Worm (Caenorhabditis elegans) whole organism, L4 larva: Measurements from ENCODE around the gene F49H12.3.
A peak's percentile ranks its signal among the peaks of the same experiment; 100 is the strongest.

Source experiments
- F37D6.2 ChIP-seq: sonication (generic microtip); optimal IDR thresholded peaks from 2 replicates; lab custom pipeline; 2016; ENCODE audit warnings: mild to moderate bottlenecking, missing genetic modification characterization, missing compliant biosample characterization
- F44E2.7 ChIP-seq: fragments of 200-800 bp; sonication (Bioruptor generic); IDR thresholded peaks from 2 replicates; pipeline ENCODE4 v2.1.2; 2022; ENCODE audit warnings: missing genetic modification characterization, missing compliant biosample characterization
- R02D3.7 ChIP-seq: fragments of 150-350 bp; sonication (generic microtip); optimal IDR thresholded peaks from 3 replicates; lab custom pipeline; 2014; ENCODE audit warnings: missing biosample characterization, missing genetic modification characterization
- aha-1 ChIP-seq: fragments of 150-350 bp; peaks from one replicate; lab custom pipeline; 2014; ENCODE audit warnings: missing biosample characterization, missing genetic modification characterization
- ama-1 ChIP-seq: fragments of 150-350 bp; optimal IDR thresholded peaks from 2 replicates; lab custom pipeline; 2014; ENCODE audit warnings: inconsistent platforms, mixed read lengths
- ceh-28 ChIP-seq: fragments of 150-350 bp; optimal IDR thresholded peaks from 2 replicates; lab custom pipeline; 2014; ENCODE audit warnings: missing biosample characterization, missing genetic modification reagents, missing genetic modification characterization
- ceh-82 ChIP-seq: sonication (generic microtip); optimal IDR thresholded peaks from 2 replicates; lab custom pipeline; 2017; ENCODE audit warnings: missing biosample characterization, missing genetic modification characterization
- ctbp-1 ChIP-seq: fragments of 200-800 bp; sonication (Bioruptor generic); IDR thresholded peaks from 2 replicates; pipeline ENCODE4 v1.3.6; 2022; ENCODE audit warnings: missing genetic modification reagents, missing genetic modification characterization, missing compliant biosample characterization
- daf-12 ChIP-seq: fragments of 150-350 bp; optimal IDR thresholded peaks from 2 replicates; lab custom pipeline; 2014; ENCODE audit warnings: missing biosample characterization, missing genetic modification reagents, missing genetic modification characterization
- daf-16 ChIP-seq, 3 experiments: sonication (generic microtip); optimal IDR thresholded peaks; 2 replicates each; lab custom pipeline; 2016 to 2017; ENCODE audit warnings: missing genetic modification characterization in 3 of 3, missing genetic modification reagents in 3 of 3, mild to moderate bottlenecking in 2 of 3, missing compliant biosample characterization in 2 of 3, missing biosample characterization in 1 of 3, moderate library complexity in 1 of 3
- daf-19 ChIP-seq: fragments of 200-800 bp; sonication (Bioruptor generic); conservative IDR thresholded peaks from 2 replicates; pipeline ENCODE4 v1.3.6; 2022; ENCODE audit warnings: missing genetic modification characterization, missing compliant biosample characterization
- dmd-8 ChIP-seq: fragments of 200-800 bp; sonication (Bioruptor generic); IDR thresholded peaks from 2 replicates; pipeline ENCODE4 v1.3.6; 2022; ENCODE audit warnings: missing genetic modification characterization, missing compliant biosample characterization
- duxl-1 ChIP-seq: sonication (generic microtip); optimal IDR thresholded peaks from 2 replicates; lab custom pipeline; 2016; ENCODE audit warnings: mild to moderate bottlenecking, missing genetic modification characterization, moderate library complexity, missing compliant biosample characterization; ENCODE audit not compliant: poor library complexity
- egl-27 ChIP-seq: sonication (generic microtip); optimal IDR thresholded peaks from 3 replicates; lab custom pipeline; 2017; ENCODE audit warnings: missing biosample characterization, missing genetic modification reagents, missing genetic modification characterization
- hlh-30 ChIP-seq: sonication (generic microtip); optimal IDR thresholded peaks from 2 replicates; lab custom pipeline; 2017; ENCODE audit warnings: antibody characterized with exemption, mild to moderate bottlenecking, missing genetic modification characterization, missing compliant biosample characterization; ENCODE audit not compliant: insufficient read depth
- jun-1 ChIP-seq: fragments of 150-350 bp; optimal IDR thresholded peaks from 2 replicates; lab custom pipeline; 2014; ENCODE audit warnings: missing biosample characterization, missing genetic modification reagents, missing genetic modification characterization
- lim-7 ChIP-seq: fragments of 200-800 bp; sonication (Bioruptor generic); IDR thresholded peaks from 2 replicates; pipeline ENCODE4 v1.3.6; 2022; ENCODE audit warnings: missing genetic modification characterization, missing compliant biosample characterization
- lin-1 ChIP-seq: fragments of 200-800 bp; sonication (Bioruptor generic); IDR thresholded peaks from 2 replicates; pipeline ENCODE4 v1.3.6; 2022; ENCODE audit warnings: missing genetic modification reagents, missing genetic modification characterization, missing compliant biosample characterization
- lin-13 ChIP-seq: fragments of 150-350 bp; optimal IDR thresholded peaks from 2 replicates; lab custom pipeline; 2014; ENCODE audit warnings: missing biosample characterization, missing genetic modification reagents, missing genetic modification characterization
- lin-39 ChIP-seq: fragments of 150-350 bp; optimal IDR thresholded peaks from 2 replicates; lab custom pipeline; 2014; ENCODE audit warnings: missing biosample characterization, missing genetic modification reagents, missing genetic modification characterization
- mep-1 ChIP-seq: fragments of 150-350 bp; sonication (generic microtip); optimal IDR thresholded peaks from 3 replicates; lab custom pipeline; 2014; ENCODE audit warnings: missing biosample characterization, missing genetic modification characterization
- mes-2 ChIP-seq: sonication (generic microtip); optimal IDR thresholded peaks from 2 replicates; lab custom pipeline; 2016; ENCODE audit warnings: missing genotype, mild to moderate bottlenecking, missing genetic modification characterization, missing compliant biosample characterization; ENCODE audit not compliant: poor library complexity, severe bottlenecking
- mxl-3 ChIP-seq: fragments of 200-800 bp; sonication (Bioruptor generic); optimal IDR thresholded peaks from 2 replicates; lab custom pipeline; 2018; ENCODE audit warnings: mild to moderate bottlenecking, missing genetic modification characterization, missing compliant biosample characterization
- nhr-102 ChIP-seq: sonication (generic microtip); optimal IDR thresholded peaks from 2 replicates; lab custom pipeline; 2016; ENCODE audit warnings: mild to moderate bottlenecking, missing genetic modification characterization, moderate library complexity, missing compliant biosample characterization
- nhr-111 ChIP-seq: fragments of 200-800 bp; sonication (Bioruptor generic); optimal IDR thresholded peaks from 2 replicates; lab custom pipeline; 2018; ENCODE audit warnings: mild to moderate bottlenecking, missing genetic modification characterization, missing compliant biosample characterization
- nhr-25 ChIP-seq: sonication (generic microtip); optimal IDR thresholded peaks from 2 replicates; lab custom pipeline; 2017; ENCODE audit warnings: missing genetic modification characterization, mild to moderate bottlenecking, missing compliant biosample characterization, antibody characterized with exemption, moderate library complexity, borderline replicate concordance; ENCODE audit not compliant: insufficient read depth
- nhr-28 ChIP-seq: fragments of 150-350 bp; optimal IDR thresholded peaks from 2 replicates; lab custom pipeline; 2014; ENCODE audit warnings: missing biosample characterization, missing genetic modification characterization
- nhr-42 ChIP-seq: fragments of 200-800 bp; sonication (Bioruptor generic); IDR thresholded peaks from 2 replicates; pipeline ENCODE4 v1.3.6; 2022; ENCODE audit warnings: missing genetic modification characterization, missing compliant biosample characterization
- sdz-12 ChIP-seq: fragments of 200-800 bp; sonication (Bioruptor generic); optimal IDR thresholded peaks from 2 replicates; lab custom pipeline; 2018; ENCODE audit warnings: mild to moderate bottlenecking, missing genetic modification characterization, missing compliant biosample characterization
- set-16 ChIP-seq: fragments of 200-800 bp; sonication (Bioruptor generic); IDR thresholded peaks from 2 replicates; pipeline ENCODE4 v1.3.6; 2022; ENCODE audit warnings: missing genetic modification reagents, missing genetic modification characterization, missing compliant biosample characterization
- skn-1 ChIP-seq: fragments of 150-350 bp; optimal IDR thresholded peaks from 2 replicates; lab custom pipeline; 2014; ENCODE audit warnings: missing biosample characterization, missing genetic modification characterization
- unc-62 ChIP-seq, 3 experiments: fragments of 150-350 bp in 1 of 3; sonication (generic microtip); optimal IDR thresholded peaks in 2 of 3; peaks in 1 of 3; 1 replicate in 1 of 3; 2 replicates in 2 of 3; lab custom pipeline; 2014 to 2017; ENCODE audit warnings: missing biosample characterization in 3 of 3, missing genetic modification characterization in 3 of 3, missing genetic modification reagents in 3 of 3, missing genotype in 1 of 3
- zag-1 ChIP-seq: fragments of 150-350 bp; optimal IDR thresholded peaks from 2 replicates; lab custom pipeline; 2014; ENCODE audit warnings: missing biosample characterization, missing genetic modification characterization
- zip-2 ChIP-seq: fragments of 150-350 bp; optimal IDR thresholded peaks from 2 replicates; lab custom pipeline; 2014; ENCODE audit warnings: missing biosample characterization, missing genetic modification characterization

The F49H12.3 gene

DNA sequence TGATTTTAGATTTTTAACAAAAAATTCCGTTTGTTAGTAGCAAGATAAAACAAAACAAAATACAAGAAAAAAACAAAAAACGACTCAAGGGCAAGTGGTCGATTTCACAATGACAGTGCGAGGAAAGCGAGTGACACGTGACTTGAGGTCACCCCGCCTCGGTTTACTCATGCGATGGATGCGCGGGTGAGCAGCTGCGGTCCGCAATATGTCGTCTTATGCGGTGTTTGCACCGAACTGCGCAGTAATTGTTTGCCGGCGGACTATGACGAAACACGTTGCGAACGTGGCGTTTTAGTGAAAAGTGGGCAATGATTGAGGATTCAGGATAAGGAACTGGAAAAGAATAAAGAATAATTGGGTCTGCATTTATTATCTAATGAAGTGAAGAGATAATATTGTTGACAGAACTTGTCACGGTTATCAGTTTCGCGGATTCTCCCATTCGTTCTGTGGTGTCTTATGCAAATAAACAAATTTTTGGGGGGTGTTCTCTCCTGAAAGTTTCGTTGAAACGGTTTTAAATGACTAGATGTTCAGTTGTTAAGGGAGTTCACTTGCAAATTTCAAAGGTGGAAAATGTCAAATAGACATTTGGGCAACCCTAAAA is 12.7 kb upstream of the F49H12.3 start (continued):
- TF ChIP-seq daf-16 (GFP tag; optimal IDR thresholded peaks at IDR 0.05; lab: Kevin White, UChicago) (peak in 1 of 2 experiments; percentile 32), daf-16 (tag; optimal IDR thresholded peaks at IDR 0.05; lab: Kevin White, UChicago) (peak; percentile 95), zag-1 (tag; lab: Kevin White, UChicago) (no peak), dmd-8 (GFP tag; lab: Robert Waterston, UW) (no peak), lin-13 (peak; percentile 34)
- TF ChIP-seq, all 104 proteins: peak for 32

DNA sequence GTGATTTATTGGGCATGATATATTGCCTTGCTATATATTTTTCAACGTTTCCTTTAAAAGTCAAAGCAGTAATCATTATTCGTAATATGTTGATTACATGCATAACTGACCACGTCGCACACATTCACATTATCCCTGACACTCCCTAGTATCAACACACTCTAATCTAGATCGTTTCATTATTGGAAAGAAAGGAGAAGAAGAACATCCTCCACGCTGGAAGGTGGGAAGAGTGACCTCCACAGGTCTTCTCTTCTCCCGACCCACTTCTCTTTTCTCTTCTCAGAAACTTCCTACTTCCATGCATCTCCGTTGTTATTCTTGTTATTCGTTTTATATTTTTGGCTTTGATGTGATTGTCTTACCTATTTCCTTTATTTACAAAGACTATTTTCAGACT is 10.1 kb upstream of the F49H12.3 start, which contains the start of gene txdc-12.2:
Gene txdc-12.2, plus strand, starts transcription at position 396 of the 400 bp plus-strand sequence.
- no peak for TF ChIP-seq jun-1 (tag; lab: Kevin White, UChicago)
- no peak for TF ChIP-seq mep-1 (tag; lab: Kevin White, UChicago)
- TF ChIP-seq lin-39 (tag; lab: Kevin White, UChicago) = no peak
- TF ChIP-seq hlh-30 (tag; lab: Kevin White, UChicago) = peak; percentile 10
- TF ChIP-seq F44E2.7 (GFP tag; lab: Robert Waterston, UW) = no peak
- peak; percentile 27 for TF ChIP-seq nhr-25 (tag; lab: Kevin White, UChicago)
- no peak for TF ChIP-seq daf-19
- TF ChIP-seq lin-1 (GFP tag; lab: Robert Waterston, UW) = no peak
- no peak for TF ChIP-seq zag-1 (tag; lab: Kevin White, UChicago)
- TF ChIP-seq mxl-3 = peak; percentile 37
- TF ChIP-seq nhr-28 (tag; lab: Kevin White, UChicago) = peak; percentile 21
- no peak for TF ChIP-seq ceh-82 (tag; lab: Kevin White, UChicago)
- no peak for TF ChIP-seq R02D3.7 (tag; lab: Kevin White, UChicago)
- TF ChIP-seq unc-62 (GFP tag; optimal IDR thresholded peaks at IDR 0.05 in 1 of 2; lab: Kevin White, UChicago) = peak in 1 of 2 experiments; percentile 90
- TF ChIP-seq unc-62 (tag; optimal IDR thresholded peaks at IDR 0.05; lab: Kevin White, UChicago) = no peak

- TF ChIP-seq hlh-30 (tag; lab: Kevin White, UChicago) = peak; percentile 30
- TF ChIP-seq nhr-111 = no peak
- no peak for TF ChIP-seq daf-12 (tag; lab: Kevin White, UChicago)
- TF ChIP-seq egl-27 (tag; lab: Kevin White, UChicago) = no peak
- no peak for TF ChIP-seq sdz-12 (GFP tag; lab: Kevin White, UChicago)
- no peak for TF ChIP-seq duxl-1
- no peak for TF ChIP-seq nhr-102 (tag; lab: Kevin White, UChicago)
- no peak for TF ChIP-seq mes-2 (tag; lab: Kevin White, UChicago)
- TF ChIP-seq lin-1 (GFP tag; lab: Robert Waterston, UW) = no peak
- TF ChIP-seq unc-62 (GFP tag; optimal IDR thresholded peaks at IDR 0.05 in 1 of 2; lab: Kevin White, UChicago) = peak in 1 of 2 experiments; percentile 36
- no peak for TF ChIP-seq unc-62 (tag; optimal IDR thresholded peaks at IDR 0.05; lab: Kevin White, UChicago)
- no peak for TF ChIP-seq F37D6.2
Measured at ce11 chrX:2075169-2075568, 9.0 kb upstream of the F49H12.3 start.

DNA sequence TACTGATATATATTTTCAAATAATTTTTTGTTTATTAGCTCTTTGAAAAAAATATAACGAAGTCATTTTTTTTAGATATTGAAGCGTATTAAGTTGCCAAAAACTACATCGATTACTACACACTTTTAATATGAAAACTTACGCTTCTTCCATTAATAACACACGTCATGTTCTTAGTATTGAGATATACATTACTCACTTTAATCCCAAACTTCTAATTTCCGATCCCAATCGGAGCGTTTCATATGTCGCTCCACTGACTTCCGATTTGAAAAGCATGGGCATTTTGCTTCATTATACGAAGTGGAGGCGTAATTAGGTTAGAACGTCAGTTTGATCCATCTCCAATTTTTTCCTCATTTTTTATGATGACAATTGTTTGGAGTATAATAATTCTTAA is 5.4 kb upstream of the F49H12.3 start:
- TF ChIP-seq ceh-28 = no peak
- TF ChIP-seq skn-1 (tag; lab: Kevin White, UChicago) = no peak
- no peak for TF ChIP-seq lim-7
- TF ChIP-seq daf-12 (tag; lab: Kevin White, UChicago) = no peak
- no peak for TF ChIP-seq set-16 (GFP tag; lab: Robert Waterston, UW)
- peak; percentile 89 for TF ChIP-seq aha-1 (tag; lab: Kevin White, UChicago)
- TF ChIP-seq nhr-42 (GFP tag; lab: Robert Waterston, UW) = no peak
- TF ChIP-seq, all 104 proteins: peak for 1

DNA sequence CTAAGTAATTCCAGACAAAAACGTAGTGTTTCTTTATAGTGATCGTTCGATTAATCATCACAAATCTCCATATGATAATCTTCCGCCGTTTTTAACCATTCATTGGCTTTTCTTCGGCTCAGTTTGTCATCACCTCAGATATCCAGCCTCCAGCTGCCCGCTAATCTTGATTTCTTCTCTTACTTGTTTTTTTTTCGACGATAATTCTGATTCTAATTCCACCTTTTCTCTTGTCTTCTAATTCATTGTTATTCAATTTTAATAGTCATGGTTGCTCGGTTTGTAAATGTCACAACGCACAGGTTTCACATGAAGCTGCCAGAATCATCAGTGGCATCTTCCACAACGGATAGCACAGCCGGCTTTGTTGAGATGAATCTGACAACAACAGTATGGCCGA is 4.6 kb upstream of the F49H12.3 start, which contains the start of gene F49H12.4:
Gene F49H12.4, plus strand, starts transcription at position 301 of the 400 bp plus-strand sequence.
- TF ChIP-seq zip-2 (tag; lab: Kevin White, UChicago) (no peak), aha-1 (tag; lab: Kevin White, UChicago) (peak; percentile 44), ctbp-1 (GFP tag; lab: Robert Waterston, UW) (no peak), ama-1 (lab: Kevin White, UChicago) (no peak), egl-27 (tag; lab: Kevin White, UChicago) (no peak)
